Worm (Caenorhabditis elegans) whole organism, early embryonic: ENCODE results near the gene sri-21.

ENCODE experiments used
- aly-1 ChIP-seq: sonication (generic microtip); optimal IDR thresholded peaks from 2 replicates; lab custom pipeline; 2016; ENCODE audit warnings: missing genetic modification characterization, missing compliant biosample characterization
- ama-1 ChIP-seq: fragments of 150-350 bp; optimal IDR thresholded peaks from 2 replicates; lab custom pipeline; 2014
- ceh-36 ChIP-seq: sonication (generic microtip); optimal IDR thresholded peaks from 2 replicates; lab custom pipeline; 2016; ENCODE audit warnings: missing genetic modification characterization, inconsistent platforms, missing compliant biosample characterization
- flt-1 ChIP-seq: fragments of 200-800 bp; sonication (Bioruptor generic); IDR thresholded peaks from 2 replicates; pipeline ENCODE4 v1.3.6; 2022; ENCODE audit warnings: missing genetic modification characterization, missing compliant biosample characterization
- tbx-37 ChIP-seq: fragments of 200-800 bp; sonication (Bioruptor generic); conservative IDR thresholded peaks from 2 replicates; pipeline ENCODE4 v1.3.6; 2022; ENCODE audit warnings: missing genetic modification reagents, missing genetic modification characterization, missing compliant biosample characterization

DNA sequence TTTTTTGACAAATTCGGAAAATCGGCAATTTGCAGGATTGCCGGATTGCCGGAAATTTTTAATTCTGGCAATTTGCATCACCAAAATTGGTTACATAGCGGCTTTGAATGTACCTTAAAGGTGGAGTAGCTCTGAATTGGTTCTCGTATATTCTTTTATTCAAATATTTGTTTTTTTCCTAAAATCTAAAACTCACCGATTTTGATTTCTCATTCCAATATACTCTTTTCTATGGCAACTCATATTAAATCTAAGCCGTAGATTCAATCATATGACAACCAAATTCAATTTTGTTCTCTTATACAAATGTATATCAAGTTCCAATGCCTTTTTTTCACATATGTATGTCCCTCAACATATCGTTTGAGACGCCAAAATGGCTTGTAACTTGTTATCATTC is at the start of gene sri-21:
- TF ChIP-seq ama-1 (no peak), ceh-36 (no peak), aly-1 (tag; lab: Kevin White, UChicago) (no peak), tbx-37 (no peak), flt-1 (GFP tag; lab: Robert Waterston, UW) (no peak)
